Worm (Caenorhabditis elegans) whole organism, early embryonic: ENCODE data around the gene fcd-2.

Experiments used
- ama-1 ChIP-seq: fragments of 150-350 bp; optimal IDR thresholded peaks from 2 replicates; lab custom pipeline; 2014
- flt-1 ChIP-seq: fragments of 200-800 bp; sonication (Bioruptor generic); IDR thresholded peaks from 2 replicates; pipeline ENCODE4 v1.3.6; 2022; ENCODE audit warnings: missing genetic modification characterization, missing compliant biosample characterization

DNA sequence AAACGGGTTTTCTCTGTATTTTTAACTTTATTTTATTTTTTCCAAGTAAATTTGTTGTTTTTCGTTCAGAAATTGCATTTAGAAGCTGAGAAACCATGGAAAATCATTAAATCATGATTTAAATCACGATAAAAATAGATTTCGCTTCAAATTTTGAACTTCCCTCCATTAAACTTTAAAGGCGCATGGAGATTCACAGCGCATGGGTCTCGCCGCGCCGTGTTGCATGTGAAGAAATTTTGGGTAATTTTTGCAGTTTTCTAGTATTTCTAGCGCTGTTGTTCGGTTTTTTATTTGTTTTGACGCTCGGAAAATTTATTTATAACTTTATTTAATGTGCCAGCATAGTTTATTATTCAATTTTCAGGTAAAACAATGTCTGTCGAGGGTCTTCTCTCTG, 11.5 kb downstream of the fcd-2 start, which contains the start of gene eef-1B.2:
- no peak for TF ChIP-seq flt-1 (GFP tag; lab: Robert Waterston, UW)
- TF ChIP-seq ama-1 (lab: Kevin White, UChicago), result peak; percentile 31
